Worm (Caenorhabditis elegans): ENCODE results near the gene F45H10.2.

The F45H10.2 gene

ce11 chrII:13492948-13493347, at the start of gene F45H10.2:
TSS of gene F45H10.2 (minus strand) at chrII:13493048.
- no peak for TF ChIP-seq ceh-24 (tag; optimal IDR thresholded peaks at IDR 0.05)

ce11 chrII:13540956-13541355, 48.1 kb upstream of the F45H10.2 start, which contains the start of the genes noa-1 and Y48E1B.17:
TSS of gene noa-1 (minus strand) at chrII:13541056.
TSS of gene Y48E1B.17 (minus strand) at chrII:13541084.
- no peak for TF ChIP-seq odd-2 (tag; optimal IDR thresholded peaks at IDR 0.05)
- TF ChIP-seq ztf-16 (tag; optimal IDR thresholded peaks at IDR 0.05) = no peak
- no peak for TF ChIP-seq sox-4 (tag; optimal IDR thresholded peaks at IDR 0.05)
- TF ChIP-seq unc-3 (GFP tag; conservative IDR thresholded peaks at IDR 0.05) = no peak
- TF ChIP-seq unc-3 (tag; optimal IDR thresholded peaks at IDR 0.05) = no peak
- no peak for TF ChIP-seq pat-9 (tag; optimal IDR thresholded peaks at IDR 0.05)
- TF ChIP-seq nfya-1 (tag; optimal IDR thresholded peaks at IDR 0.05) = no peak
- TF ChIP-seq lin-11 (tag; optimal IDR thresholded peaks at IDR 0.05) = no peak
- no peak for TF ChIP-seq ref-2 (tag; optimal IDR thresholded peaks at IDR 0.05)
- TF ChIP-seq fkh-6 (tag; optimal IDR thresholded peaks at IDR 0.05) = no peak
- no peak for TF ChIP-seq Y22D7AL.16 (tag; optimal IDR thresholded peaks at IDR 0.05)
- TF ChIP-seq sdc-2 (tag; optimal IDR thresholded peaks at IDR 0.05) = no peak
- TF ChIP-seq ceh-34 (tag; optimal IDR thresholded peaks at IDR 0.05) = no peak
- TF ChIP-seq ceh-24 (tag; optimal IDR thresholded peaks at IDR 0.05) = no peak
- TF ChIP-seq nhr-232 (tag; optimal IDR thresholded peaks at IDR 0.05) = no peak
- TF ChIP-seq ama-1 (optimal IDR thresholded peaks at IDR 0.05) = no peak
- TF ChIP-seq K09A11.1 (tag; optimal IDR thresholded peaks at IDR 0.05; ENCODE audit: insufficient read depth) = no peak
- TF ChIP-seq npax-4 (tag; optimal IDR thresholded peaks at IDR 0.05) = no peak
- no peak for TF ChIP-seq dmd-4 (tag; optimal IDR thresholded peaks at IDR 0.05; ENCODE audit: borderline replicate concordance)
- no peak for TF ChIP-seq pax-1 (tag; optimal IDR thresholded peaks at IDR 0.05)

DNA sequence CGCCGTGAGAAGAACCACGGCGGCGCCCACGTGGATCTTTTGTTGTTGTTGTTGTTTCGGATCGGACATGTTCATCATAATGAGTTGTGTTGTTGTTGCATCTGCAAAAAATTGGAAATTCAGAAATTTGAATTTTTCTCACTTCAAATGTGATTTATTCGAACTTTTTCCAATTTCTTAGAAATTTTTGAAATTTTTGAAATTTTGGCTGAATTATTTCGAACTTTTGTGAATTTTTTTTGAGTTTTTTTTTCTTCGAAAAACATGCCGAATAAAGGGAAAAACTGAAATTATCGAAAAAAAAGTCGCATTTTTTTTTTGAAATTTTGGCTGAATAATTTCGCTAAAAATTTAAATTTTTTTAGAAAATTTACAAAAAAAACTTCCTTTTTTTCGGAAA, 38.3 kb upstream of the F45H10.2 start, which contains the start of gene snx-14:
Gene snx-14, minus strand, starts transcription at position 101 of the 400 bp plus-strand sequence.
- no peak for TF ChIP-seq ceh-14 (tag; optimal IDR thresholded peaks at IDR 0.05)
- TF ChIP-seq ceh-9 (tag; optimal IDR thresholded peaks at IDR 0.05) = no peak
- TF ChIP-seq pax-1 (tag; optimal IDR thresholded peaks at IDR 0.05) = no peak
- TF ChIP-seq lin-11 (tag; optimal IDR thresholded peaks at IDR 0.05) = no peak
- TF ChIP-seq nfya-1 (tag; optimal IDR thresholded peaks at IDR 0.05) = no peak
- no peak for TF ChIP-seq unc-86 (tag; optimal IDR thresholded peaks at IDR 0.05)
- TF ChIP-seq unc-55 (GFP tag; optimal IDR thresholded peaks at IDR 0.05) = no peak
- TF ChIP-seq ceh-45 (GFP tag; IDR thresholded peaks at IDR 0.05) = no peak
- no peak for TF ChIP-seq tbx-7 (tag; optimal IDR thresholded peaks at IDR 0.05)
- no peak for TF ChIP-seq lim-6 (tag; optimal IDR thresholded peaks at IDR 0.05)
- TF ChIP-seq ceh-24 (tag; optimal IDR thresholded peaks at IDR 0.05) = no peak

ce11 chrII:13530657-13531056, 37.8 kb upstream of the F45H10.2 start:
- TF ChIP-seq F13H6.1 (tag; optimal IDR thresholded peaks at IDR 0.05) (no peak), pag-3 (tag; optimal IDR thresholded peaks at IDR 0.05; ENCODE audit: borderline replicate concordance) (no peak), fax-1 (tag; optimal IDR thresholded peaks at IDR 0.05) (no peak), sox-4 (tag; optimal IDR thresholded peaks at IDR 0.05) (no peak), npax-4 (tag; optimal IDR thresholded peaks at IDR 0.05) (no peak), nhr-232 (tag; optimal IDR thresholded peaks at IDR 0.05) (no peak), ahr-1 (tag; optimal IDR thresholded peaks at IDR 0.05) (no peak), odd-2 (tag; optimal IDR thresholded peaks at IDR 0.05) (no peak), dve-1 (tag; optimal IDR thresholded peaks at IDR 0.05) (no peak), sdc-2 (tag; optimal IDR thresholded peaks at IDR 0.05) (no peak), nhr-11 (tag; optimal IDR thresholded peaks at IDR 0.05) (no peak), rnt-1 (tag; optimal IDR thresholded peaks at IDR 0.05) (no peak), ceh-18 (tag; optimal IDR thresholded peaks at IDR 0.05) (no peak), tbx-7 (tag; optimal IDR thresholded peaks at IDR 0.05) (no peak)

DNA sequence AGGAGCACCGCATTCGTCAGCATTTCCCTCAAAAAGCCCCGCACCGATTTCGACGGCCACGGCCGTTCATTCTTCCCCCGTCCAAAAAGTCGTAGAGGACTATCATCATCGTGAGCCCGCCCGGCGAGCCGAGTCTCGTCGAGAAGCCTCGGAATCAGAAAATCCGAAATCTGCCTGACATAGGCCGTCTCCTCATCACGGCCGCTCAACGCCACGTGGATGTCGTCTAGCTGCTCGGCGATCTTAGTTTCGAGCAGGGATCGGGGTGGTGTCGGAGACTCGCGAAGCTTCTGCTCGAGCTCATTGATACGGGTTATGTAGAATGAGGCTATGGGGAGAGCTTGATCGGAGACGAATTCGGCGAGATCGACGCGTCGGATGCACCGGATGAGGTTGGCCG, 36.3 kb upstream of the F45H10.2 start:
- TF ChIP-seq npax-4 (tag; optimal IDR thresholded peaks at IDR 0.05) (no peak), syd-9 (tag; optimal IDR thresholded peaks at IDR 0.05) (no peak), ets-4 (tag; optimal IDR thresholded peaks at IDR 0.05) (no peak), zip-5 (tag; optimal IDR thresholded peaks at IDR 0.05) (no peak), hlh-15 (tag; optimal IDR thresholded peaks at IDR 0.05) (no peak), ceh-18 (tag; optimal IDR thresholded peaks at IDR 0.05) (no peak), pqm-1 (tag; optimal IDR thresholded peaks at IDR 0.05) (no peak), ztf-16 (tag; optimal IDR thresholded peaks at IDR 0.05) (no peak), dmd-4 (tag; optimal IDR thresholded peaks at IDR 0.05; ENCODE audit: borderline replicate concordance) (no peak), fax-1 (tag; optimal IDR thresholded peaks at IDR 0.05) (no peak)
